Fruit fly (Drosophila melanogaster) whole organism, wandering third instar larva: ENCODE results near the gene CG2861.

Source experiments
- Jra ChIP-seq: sonication (Bioruptor generic); optimal IDR thresholded peaks from 2 replicates; lab custom pipeline; 2016; ENCODE audit warnings: missing biosample characterization, missing genetic modification characterization
- Mio ChIP-seq: sonication (Bioruptor generic); optimal IDR thresholded peaks from 2 replicates; lab custom pipeline; 2016; ENCODE audit warnings: missing biosample characterization, missing genetic modification characterization
- Vsx2 ChIP-seq: fragments of 200-300, 225-300 bp; sonication (Bioruptor generic); optimal IDR thresholded peaks from 2 replicates; lab custom pipeline; 2018; ENCODE audit warnings: missing biosample characterization, missing genetic modification characterization; ENCODE audit not compliant: partially characterized antibody
- dmrt93B ChIP-seq: fragments of 200-800 bp; sonication (Bioruptor generic); optimal IDR thresholded peaks from 2 replicates; lab custom pipeline; 2018; ENCODE audit warnings: missing biosample characterization, mild to moderate bottlenecking, missing genetic modification characterization
- ey ChIP-seq: fragments of 200-800 bp; sonication (Bioruptor generic); optimal IDR thresholded peaks from 2 replicates; lab custom pipeline; 2016; ENCODE audit warnings: missing biosample characterization, missing genetic modification characterization
- fru ChIP-seq: fragments of 200-800 bp; sonication (Bioruptor generic); optimal IDR thresholded peaks from 3 replicates; lab custom pipeline; 2016; ENCODE audit warnings: missing biosample characterization, mild to moderate bottlenecking, missing genetic modification characterization
- jim ChIP-seq: fragments of 175-275, 200-325 bp; sonication (Bioruptor generic); optimal IDR thresholded peaks from 2 replicates; lab custom pipeline; 2016; ENCODE audit warnings: missing biosample characterization, mild to moderate bottlenecking, missing genetic modification characterization
- pan ChIP-seq: fragments of >200 bp; optimal IDR thresholded peaks from 2 replicates; lab custom pipeline; 2017
- psq ChIP-seq: fragments of 200-800 bp; sonication (Bioruptor generic); optimal IDR thresholded peaks from 3 replicates; lab custom pipeline; 2017; ENCODE audit warnings: missing biosample characterization, mild to moderate bottlenecking, missing genetic modification characterization, moderate library complexity
- rgr ChIP-seq: fragments of 200-800 bp; sonication (Bioruptor generic); optimal IDR thresholded peaks from 3 replicates; lab custom pipeline; 2016; ENCODE audit warnings: missing biosample characterization, mild to moderate bottlenecking, missing genetic modification characterization
- sage ChIP-seq: fragments of 200-800 bp; sonication (Bioruptor generic); optimal IDR thresholded peaks from 2 replicates; lab custom pipeline; 2016; ENCODE audit warnings: missing biosample characterization, mild to moderate bottlenecking, missing genetic modification characterization
- usp ChIP-seq: fragments of >200 bp; optimal IDR thresholded peaks from 2 replicates; lab custom pipeline; 2017; ENCODE audit warnings: missing biosample characterization, missing genetic modification characterization

dm6 chrX:4807826-4808225, 3.2 kb upstream of the CG2861 start:
- TF ChIP-seq Jra (GFP tag; lab: Kevin White, UChicago) (no peak), pan (lab: Kevin White, UChicago) (no peak), ey (GFP tag; lab: Kevin White, UChicago) (no peak), psq (no peak), jim (no peak), sage (GFP tag; lab: Kevin White, UChicago) (no peak), dmrt93B (GFP tag; lab: Kevin White, UChicago) (no peak), Mio (GFP tag; lab: Kevin White, UChicago) (no peak), usp (GFP tag; lab: Kevin White, UChicago) (no peak), fru (GFP tag; lab: Kevin White, UChicago) (no peak), Vsx2 (GFP tag; lab: Kevin White, UChicago) (no peak), rgr (no peak)
